Fruit fly (Drosophila melanogaster): Measurements from ENCODE around the gene Ctl2.
A peak's percentile ranks its signal among the peaks of the same experiment; 100 is the strongest.

Ctl2 gene

DNA sequence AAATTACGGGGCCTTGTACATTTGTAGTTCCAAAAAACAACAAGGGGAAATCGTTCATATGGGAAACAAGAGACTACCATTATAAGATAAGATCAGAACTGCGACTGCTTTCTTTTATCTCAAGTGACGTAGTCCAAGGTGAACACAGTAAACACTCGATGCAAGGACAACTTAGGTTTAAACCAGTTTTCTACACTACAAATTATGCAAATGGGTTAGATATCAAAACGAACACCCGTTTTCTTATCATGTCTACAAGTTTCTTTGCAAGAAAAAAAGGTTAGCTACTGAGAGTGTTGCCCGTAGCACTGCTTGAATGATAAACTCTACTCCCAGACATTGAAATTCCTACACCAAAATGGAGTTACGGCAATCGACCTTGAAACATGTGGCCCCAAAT, 958 bp downstream of the Ctl2 start (continued):
- TF ChIP-seq CG30403 (GFP tag; optimal IDR thresholded peaks at IDR 0.05) (peak; percentile 69), ind (GFP tag; optimal IDR thresholded peaks at IDR 0.05) (peak; percentile 69), CG31224 (GFP tag; IDR thresholded peaks at IDR 0.05) (0 out of 2 replicates have a peak, but pooled peaks have one; percentile 36), CG12769 (tag; optimal IDR thresholded peaks at IDR 0.05) (peak; percentile 79), CG17912 (GFP tag; optimal IDR thresholded peaks at IDR 0.05) (no peak), Ravus (GFP tag; IDR thresholded peaks at IDR 0.05) (peak; percentile 9; the same call in 1 of the 2 replicates), rib (GFP tag; IDR thresholded peaks at IDR 0.05) (no peak), vfl (GFP tag; optimal IDR thresholded peaks at IDR 0.05) (no peak), Myb (GFP tag; optimal IDR thresholded peaks at IDR 0.05) (peak; percentile 43), salm (tag; optimal IDR thresholded peaks at IDR 0.05) (peak; percentile 32), org-1 (GFP tag; optimal IDR thresholded peaks at IDR 0.05) (peak; percentile 45), Trl (optimal IDR thresholded peaks at IDR 0.05) (no peak), Trl (GFP tag; optimal IDR thresholded peaks at IDR 0.05) (peak; percentile 45), Fer2 (tag; optimal IDR thresholded peaks at IDR 0.05) (no peak), Hr3 (GFP tag; optimal IDR thresholded peaks at IDR 0.05) (peak; percentile 39), YL-1 (GFP tag; optimal IDR thresholded peaks at IDR 0.05) (no peak), toy (GFP tag; IDR thresholded peaks at IDR 0.05) (no peak), gt (GFP tag; IDR thresholded peaks at IDR 0.05) (peak; percentile 41; the same call in 1 of the 2 replicates), Six4 (GFP tag; optimal IDR thresholded peaks at IDR 0.05) (peak; percentile 48), sqz (GFP tag; optimal IDR thresholded peaks at IDR 0.05) (no peak), CG8944 (GFP tag; optimal IDR thresholded peaks at IDR 0.05) (no peak), CG9817 (tag; optimal IDR thresholded peaks at IDR 0.05) (peak; percentile 57), zen (tag; optimal IDR thresholded peaks at IDR 0.05) (peak; percentile 60), CG13287 (GFP tag; IDR thresholded peaks at IDR 0.05; ENCODE audit: partially characterized antibody) (no peak), bigmax (GFP tag; optimal IDR thresholded peaks at IDR 0.05) (no peak), CG2889 (GFP tag; IDR thresholded peaks at IDR 0.05) (peak; percentile 69; the same call in 1 of the 3 replicates), CG17568 (GFP tag; optimal IDR thresholded peaks at IDR 0.05) (no peak), Scr (GFP tag; IDR thresholded peaks at IDR 0.05; ENCODE audit: partially characterized antibody) (no peak), Blimp-1 (GFP tag; optimal IDR thresholded peaks at IDR 0.05) (no peak), Stat92E (GFP tag; optimal IDR thresholded peaks at IDR 0.05) (no peak), Abd-B (GFP tag; optimal IDR thresholded peaks at IDR 0.05) (peak; percentile 53), CkIIα-i1 (GFP tag; IDR thresholded peaks at IDR 0.05) (no peak), gfzf (GFP tag; optimal IDR thresholded peaks at IDR 0.05) (no peak), CG11723 (GFP tag; optimal IDR thresholded peaks at IDR 0.05) (no peak), sd (tag; optimal IDR thresholded peaks at IDR 0.05) (peak; percentile 87), HLH4C (GFP tag; IDR thresholded peaks at IDR 0.05; ENCODE audit: partially characterized antibody) (no peak), CG17829 (tag; optimal IDR thresholded peaks at IDR 0.05) (peak; percentile 56), sens (GFP tag) (peak; percentile 92), CG17802 (tag; optimal IDR thresholded peaks at IDR 0.05) (peak; percentile 50), ase (GFP tag; IDR thresholded peaks at IDR 0.05) (peak; percentile 37; the same call in 1 of the 3 replicates), Dip2 (GFP tag; IDR thresholded peaks at IDR 0.05) (no peak), odd (GFP tag; optimal IDR thresholded peaks at IDR 0.05) (no peak), gcm2 (GFP tag; optimal IDR thresholded peaks at IDR 0.05) (no peak), mld (GFP tag; IDR thresholded peaks at IDR 0.05; ENCODE audit: partially characterized antibody) (no peak), lilli (GFP tag; optimal IDR thresholded peaks at IDR 0.05) (peak; percentile 71), tna (GFP tag; IDR thresholded peaks at IDR 0.05; ENCODE audit: partially characterized antibody) (no peak), unc-4 (GFP tag; IDR thresholded peaks at IDR 0.05; ENCODE audit: partially characterized antibody) (no peak), ci (GFP tag; IDR thresholded peaks at IDR 0.05) (peak; percentile 81), Atf6 (GFP tag; IDR thresholded peaks at IDR 0.05) (peak; percentile 48; the same call in 1 of the 2 replicates), NFAT (GFP tag; IDR thresholded peaks at IDR 0.05) (peak; percentile 60; the same call in 1 of the 2 replicates), CG18599 (GFP tag; optimal IDR thresholded peaks at IDR 0.05) (peak; percentile 65)
